Worm (Caenorhabditis elegans): ENCODE measurements around the gene clc-2.

ce11 chrX:7416082-7416481, 15.2 kb upstream of the clc-2 start, which contains the start of gene C10A4.1:
- no peak for TF ChIP-seq unc-62 (GFP tag; optimal IDR thresholded peaks at IDR 0.05)
- TF ChIP-seq ceh-79 (tag; optimal IDR thresholded peaks at IDR 0.05), result no peak

Data from whole organism, young adult.